Fruit fly (Drosophila melanogaster): Measurements from ENCODE around the gene mRpS18A.

Gene mRpS18A

DNA sequence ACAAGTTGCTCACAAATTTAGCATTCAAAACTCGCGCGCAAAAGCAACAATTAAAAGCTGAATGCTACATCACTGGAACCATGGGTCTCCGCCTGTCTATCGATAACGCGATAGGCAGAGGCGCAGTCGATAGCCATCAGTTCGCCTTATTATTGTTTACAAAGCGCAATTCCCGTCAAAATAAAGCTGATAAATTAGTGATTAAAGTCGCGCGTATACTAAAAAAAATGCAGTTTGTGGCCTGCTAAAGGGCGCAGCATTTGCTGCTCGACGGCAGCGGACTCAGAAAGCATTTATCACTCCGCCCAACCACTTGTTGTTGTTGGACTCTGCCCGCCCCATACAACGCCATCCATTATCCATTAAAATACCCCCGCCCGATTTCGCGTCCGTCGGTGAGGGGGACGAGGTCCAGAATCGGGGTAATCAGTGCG lies 44.6 kb downstream of the mRpS18A start, which contains the start of gene CG11737 (continued):
- TF ChIP-seq Blimp-1 (GFP tag; optimal IDR thresholded peaks at IDR 0.05) (no peak), Lpt (GFP tag; optimal IDR thresholded peaks at IDR 0.05) (no peak), E2f2 (GFP tag; IDR thresholded peaks at IDR 0.05) (peak; percentile 99), CG15514 (GFP tag; optimal IDR thresholded peaks at IDR 0.05) (peak; percentile 84), Aef1 (GFP tag; IDR thresholded peaks at IDR 0.05) (no peak), disco-r (GFP tag; optimal IDR thresholded peaks at IDR 0.05) (no peak), CG1603 (tag; optimal IDR thresholded peaks at IDR 0.05) (peak; percentile 58), caup (GFP tag; optimal IDR thresholded peaks at IDR 0.05; ENCODE audit: severe bottlenecking) (no peak), pb (GFP tag; optimal IDR thresholded peaks at IDR 0.05) (no peak), Taf1 (GFP tag; IDR thresholded peaks at IDR 0.05) (no peak), CG14860 (GFP tag; IDR thresholded peaks at IDR 0.05; ENCODE audit: partially characterized antibody) (peak; percentile 69), CG17829 (tag; optimal IDR thresholded peaks at IDR 0.05) (no peak), Pdp1 (GFP tag; optimal IDR thresholded peaks at IDR 0.05) (no peak), Fer3 (tag; optimal IDR thresholded peaks at IDR 0.05) (no peak), CG17385 (GFP tag; optimal IDR thresholded peaks at IDR 0.05) (no peak), Meics (GFP tag; optimal IDR thresholded peaks at IDR 0.05) (no peak), CG10274 (GFP tag; optimal IDR thresholded peaks at IDR 0.05) (no peak), kni (GFP tag; optimal IDR thresholded peaks at IDR 0.05) (no peak), otp (GFP tag; IDR thresholded peaks at IDR 0.05) (no peak), sug (tag; optimal IDR thresholded peaks at IDR 0.05) (no peak), eve (GFP tag; optimal IDR thresholded peaks at IDR 0.05) (no peak), CG14441 (GFP tag; IDR thresholded peaks at IDR 0.05) (no peak), ken (GFP tag; IDR thresholded peaks at IDR 0.05) (no peak), CG10959 (GFP tag; IDR thresholded peaks at IDR 0.05) (no peak), Dp (GFP tag; optimal IDR thresholded peaks at IDR 0.05) (peak; percentile 95), CG3281 (GFP tag; optimal IDR thresholded peaks at IDR 0.05) (no peak), danr (GFP tag; IDR thresholded peaks at IDR 0.05) (no peak), oc (tag; optimal IDR thresholded peaks at IDR 0.05) (no peak), CG15269 (tag; optimal IDR thresholded peaks at IDR 0.05) (no peak), bbx (GFP tag; IDR thresholded peaks at IDR 0.05; ENCODE audit: partially characterized antibody) (peak; percentile 73), dati (GFP tag; IDR thresholded peaks at IDR 0.05) (no peak), CG16815 (GFP tag; optimal IDR thresholded peaks at IDR 0.05) (no peak), CG9215 (GFP tag; IDR thresholded peaks at IDR 0.05) (no peak), CG10321 (GFP tag; IDR thresholded peaks at IDR 0.05) (no peak), CG13894 (tag; optimal IDR thresholded peaks at IDR 0.05) (no peak), CG31388 (GFP tag; optimal IDR thresholded peaks at IDR 0.05) (no peak), HLH54F (GFP tag; optimal IDR thresholded peaks at IDR 0.05) (no peak), en (GFP tag; optimal IDR thresholded peaks at IDR 0.05) (no peak), emc (GFP tag; optimal IDR thresholded peaks at IDR 0.05) (no peak), tna (GFP tag; IDR thresholded peaks at IDR 0.05; ENCODE audit: partially characterized antibody) (peak; percentile 62), CG9727 (GFP tag; optimal IDR thresholded peaks at IDR 0.05) (no peak), cato (GFP tag; optimal IDR thresholded peaks at IDR 0.05; ENCODE audit: borderline replicate concordance) (no peak), CG6765 (GFP tag; optimal IDR thresholded peaks at IDR 0.05) (no peak), corto (GFP tag; optimal IDR thresholded peaks at IDR 0.05) (no peak), CG1024 (GFP tag; IDR thresholded peaks at IDR 0.05) (no peak), CG14710 (tag; optimal IDR thresholded peaks at IDR 0.05) (no peak), CG7556 (GFP tag; optimal IDR thresholded peaks at IDR 0.05) (no peak), CG7745 (tag; optimal IDR thresholded peaks at IDR 0.05) (no peak), gfzf (GFP tag; optimal IDR thresholded peaks at IDR 0.05) (no peak), Bdp1 (GFP tag; optimal IDR thresholded peaks at IDR 0.05) (no peak), her (GFP tag; optimal IDR thresholded peaks at IDR 0.05) (no peak)

Measured in whole organism, embryonic.